Fruit fly (Drosophila melanogaster): ENCODE data around the gene CG9123.

CG9123 gene

dm6 chrX:15298298-15299069, 43.4 kb downstream of the CG9123 start (continued):
- TF ChIP-seq CG4820 (GFP tag; optimal IDR thresholded peaks at IDR 0.05): peak; percentile 95
- TF ChIP-seq zf30C (GFP tag; optimal IDR thresholded peaks at IDR 0.05): peak; percentile 92
- TF ChIP-seq chinmo (GFP tag; IDR thresholded peaks at IDR 0.05; ENCODE audit: partially characterized antibody): peak; percentile 77; the same call in 1 of the 4 replicates
- peak; percentile 93 for TF ChIP-seq CG12155 (GFP tag; optimal IDR thresholded peaks at IDR 0.05)
- peak; percentile 23 for TF ChIP-seq CG17912 (GFP tag; optimal IDR thresholded peaks at IDR 0.05)
- peak; percentile 52 for TF ChIP-seq CG1647 (GFP tag; optimal IDR thresholded peaks at IDR 0.05)
- TF ChIP-seq salm (tag; optimal IDR thresholded peaks at IDR 0.05): peak; percentile 96
- peak; percentile 99 for TF ChIP-seq Fer1 (GFP tag; optimal IDR thresholded peaks at IDR 0.05)
- no peak for TF ChIP-seq cad (GFP tag; optimal IDR thresholded peaks at IDR 0.05)
- peak; percentile 93 for TF ChIP-seq CG17568 (GFP tag; optimal IDR thresholded peaks at IDR 0.05)
- TF ChIP-seq CG10366 (GFP tag; IDR thresholded peaks at IDR 0.05): peak; percentile 96
- no peak; the same call in 1 of the 2 replicates for TF ChIP-seq hbn (GFP tag; IDR thresholded peaks at IDR 0.05; ENCODE audit: partially characterized antibody)
- peak; percentile 92 for TF ChIP-seq NFAT (GFP tag; IDR thresholded peaks at IDR 0.05)
- peak; percentile 92 for TF ChIP-seq lilli (GFP tag; optimal IDR thresholded peaks at IDR 0.05)
- peak; percentile 95 for TF ChIP-seq CG6272 (GFP tag; IDR thresholded peaks at IDR 0.05)
- peak; percentile 99 for TF ChIP-seq CG17361 (GFP tag; IDR thresholded peaks at IDR 0.05)
- TF ChIP-seq fd64A (GFP tag; optimal IDR thresholded peaks at IDR 0.05): peak; percentile 87
- TF ChIP-seq CG3281 (GFP tag; optimal IDR thresholded peaks at IDR 0.05): peak; percentile 99
- TF ChIP-seq CG3407 (GFP tag; optimal IDR thresholded peaks at IDR 0.05): peak; percentile 95
- TF ChIP-seq H2.0 (GFP tag; IDR thresholded peaks at IDR 0.05): peak; percentile 94
- peak; percentile 96 for TF ChIP-seq sens (GFP tag)
- no peak for TF ChIP-seq br (optimal IDR thresholded peaks at IDR 0.05)
- peak; percentile 97 for TF ChIP-seq kah (GFP tag; optimal IDR thresholded peaks at IDR 0.05)
- TF ChIP-seq Bdp1 (GFP tag; optimal IDR thresholded peaks at IDR 0.05): peak; percentile 64
- peak; percentile 87; the same call in 1 of the 2 replicates for TF ChIP-seq chm (GFP tag; IDR thresholded peaks at IDR 0.05)
- TF ChIP-seq wek (GFP tag; optimal IDR thresholded peaks at IDR 0.05): peak; percentile 77
- TF ChIP-seq Aef1 (GFP tag; IDR thresholded peaks at IDR 0.05): peak; percentile 97
- peak; percentile 21 for TF ChIP-seq en (GFP tag; optimal IDR thresholded peaks at IDR 0.05)
- peak; percentile 13 for TF ChIP-seq Sry-δ (GFP tag; optimal IDR thresholded peaks at IDR 0.05)
- peak; percentile 35 for TF ChIP-seq CG8089 (GFP tag; optimal IDR thresholded peaks at IDR 0.05)
- TF ChIP-seq Ada2b (GFP tag; IDR thresholded peaks at IDR 0.05): peak; percentile 95
- TF ChIP-seq CG16815 (GFP tag; optimal IDR thresholded peaks at IDR 0.05): peak; percentile 92
- peak; percentile 94 for TF ChIP-seq peb (GFP tag; IDR thresholded peaks at IDR 0.05)
- peak; percentile 81 for TF ChIP-seq CG11696 (GFP tag; IDR thresholded peaks at IDR 0.05)
- TF ChIP-seq jigr1 (GFP tag; IDR thresholded peaks at IDR 0.05): peak; percentile 97
- no peak for TF ChIP-seq pfk (GFP tag; optimal IDR thresholded peaks at IDR 0.05)
- peak; percentile 96 for TF ChIP-seq CrebB (tag; optimal IDR thresholded peaks at IDR 0.05)
- TF ChIP-seq CG4707 (GFP tag; optimal IDR thresholded peaks at IDR 0.05): peak; percentile 85
- TF ChIP-seq CG14014 (GFP tag; IDR thresholded peaks at IDR 0.05): peak; percentile 98
- TF ChIP-seq nmo (GFP tag; optimal IDR thresholded peaks at IDR 0.05): peak; percentile 99
- peak; percentile 94 for TF ChIP-seq CG2120 (GFP tag; optimal IDR thresholded peaks at IDR 0.05)
- peak; percentile 96 for TF ChIP-seq CG1529 (GFP tag; optimal IDR thresholded peaks at IDR 0.05)
- TF ChIP-seq CG10565 (GFP tag; optimal IDR thresholded peaks at IDR 0.05): peak; percentile 72
- TF ChIP-seq Ssrp (tag; optimal IDR thresholded peaks at IDR 0.05): peak; percentile 98
- peak; percentile 90 for TF ChIP-seq schlank (tag; optimal IDR thresholded peaks at IDR 0.05)
- peak; percentile 99 for TF ChIP-seq Sox100B (GFP tag; optimal IDR thresholded peaks at IDR 0.05)
- TF ChIP-seq CG1233 (GFP tag; optimal IDR thresholded peaks at IDR 0.05): peak; percentile 97
- TF ChIP-seq CG33213 (GFP tag; optimal IDR thresholded peaks at IDR 0.05): peak; percentile 52
- peak; percentile 98 for TF ChIP-seq CG6689 (GFP tag; IDR thresholded peaks at IDR 0.05)
- peak; percentile 97 for TF ChIP-seq CG12104 (GFP tag; optimal IDR thresholded peaks at IDR 0.05)

Data from whole organism, embryonic.